Fruit fly (Drosophila melanogaster): ENCODE results near the gene CG14621.

Gene CG14621

dm6 chrX:22487667-22488593, 43.9 kb downstream of the CG14621 start (continued):
- no peak for TF ChIP-seq lov (optimal IDR thresholded peaks at IDR 0.05)
- no peak for TF ChIP-seq lov (GFP tag; IDR thresholded peaks at IDR 0.05)
- TF ChIP-seq pho (GFP tag; optimal IDR thresholded peaks at IDR 0.05), result no peak
- TF ChIP-seq CG18599 (GFP tag; optimal IDR thresholded peaks at IDR 0.05), result peak; percentile 76
- no peak for TF ChIP-seq CG5180 (GFP tag; optimal IDR thresholded peaks at IDR 0.05)
- TF ChIP-seq CG6791 (GFP tag; IDR thresholded peaks at IDR 0.05; ENCODE audit: partially characterized antibody), result no peak
- peak; percentile 31 for TF ChIP-seq nmo (GFP tag; optimal IDR thresholded peaks at IDR 0.05)
- TF ChIP-seq CG17912 (GFP tag; optimal IDR thresholded peaks at IDR 0.05), result no peak
- no peak for TF ChIP-seq Spps (tag; optimal IDR thresholded peaks at IDR 0.05)
- TF ChIP-seq Awh (GFP tag; IDR thresholded peaks at IDR 0.05), result no peak
- no peak for TF ChIP-seq CG8089 (GFP tag; optimal IDR thresholded peaks at IDR 0.05)
- no peak for TF ChIP-seq CG7745 (tag; optimal IDR thresholded peaks at IDR 0.05)
- no peak for TF ChIP-seq CG4328 (GFP tag; optimal IDR thresholded peaks at IDR 0.05)
- TF ChIP-seq Optix (GFP tag; IDR thresholded peaks at IDR 0.05), result no peak
- peak; percentile 51 for TF ChIP-seq nerfin-1 (tag; optimal IDR thresholded peaks at IDR 0.05)
- TF ChIP-seq al (GFP tag; IDR thresholded peaks at IDR 0.05), result peak; percentile 29; the same call in 1 of the 2 replicates
- TF ChIP-seq sob (GFP tag; IDR thresholded peaks at IDR 0.05), result peak; percentile 49
- TF ChIP-seq nom (GFP tag; optimal IDR thresholded peaks at IDR 0.05), result peak; percentile 24
- peak; percentile 6 for TF ChIP-seq Xbp1 (GFP tag; optimal IDR thresholded peaks at IDR 0.05)
- peak; percentile 60 for TF ChIP-seq HLH3B (GFP tag; IDR thresholded peaks at IDR 0.05)
- no peak for TF ChIP-seq Bgb (GFP tag; IDR thresholded peaks at IDR 0.05; ENCODE audit: partially characterized antibody)
- no peak for TF ChIP-seq jigr1 (GFP tag; IDR thresholded peaks at IDR 0.05)
- TF ChIP-seq CG8944 (GFP tag; optimal IDR thresholded peaks at IDR 0.05), result no peak
- TF ChIP-seq cas (GFP tag; IDR thresholded peaks at IDR 0.05), result no peak
- TF ChIP-seq Mrtf (GFP tag; IDR thresholded peaks at IDR 0.05), result peak; percentile 26; the same call in 1 of the 3 replicates
- peak; percentile 52 for TF ChIP-seq CG15269 (tag; optimal IDR thresholded peaks at IDR 0.05)
- TF ChIP-seq grn (GFP tag; optimal IDR thresholded peaks at IDR 0.05), result no peak
- peak; percentile 24 for TF ChIP-seq CoRest (tag; optimal IDR thresholded peaks at IDR 0.05)
- TF ChIP-seq CG12659 (GFP tag; optimal IDR thresholded peaks at IDR 0.05), result peak; percentile 42
- TF ChIP-seq Adf1 (GFP tag; IDR thresholded peaks at IDR 0.05), result peak; percentile 39
- no peak for TF ChIP-seq Sry-δ (GFP tag; optimal IDR thresholded peaks at IDR 0.05)
- no peak for TF ChIP-seq CG13296 (GFP tag; optimal IDR thresholded peaks at IDR 0.05)
- TF ChIP-seq cg (GFP tag; optimal IDR thresholded peaks at IDR 0.05), result peak; percentile 39
- peak; percentile 72; the same call in 1 of the 4 replicates for TF ChIP-seq chinmo (GFP tag; IDR thresholded peaks at IDR 0.05; ENCODE audit: partially characterized antibody)
- TF ChIP-seq CG11504 (tag; optimal IDR thresholded peaks at IDR 0.05), result peak; percentile 65
- TF ChIP-seq usp (GFP tag; optimal IDR thresholded peaks at IDR 0.05), result no peak
- TF ChIP-seq tin (GFP tag; optimal IDR thresholded peaks at IDR 0.05), result peak; percentile 11
- no peak for TF ChIP-seq CG17829 (tag; optimal IDR thresholded peaks at IDR 0.05)
- peak; percentile 61 for TF ChIP-seq CG34376 (GFP tag; optimal IDR thresholded peaks at IDR 0.05)
- TF ChIP-seq zen2 (GFP tag; IDR thresholded peaks at IDR 0.05; ENCODE audit: partially characterized antibody), result 0 out of 3 replicates have a peak, but pooled peaks have one; percentile 14
- no peak for TF ChIP-seq pb (GFP tag; optimal IDR thresholded peaks at IDR 0.05)
- peak; percentile 44 for TF ChIP-seq mirr (GFP tag; optimal IDR thresholded peaks at IDR 0.05)
- peak; percentile 53 for TF ChIP-seq Sox102F (GFP tag; optimal IDR thresholded peaks at IDR 0.05)
- no peak for TF ChIP-seq CG6683 (GFP tag; optimal IDR thresholded peaks at IDR 0.05)
- TF ChIP-seq ranshi (GFP tag; IDR thresholded peaks at IDR 0.05), result 0 out of 2 replicates have a peak, but pooled peaks have one; percentile 39
- no peak for TF ChIP-seq cad (GFP tag; optimal IDR thresholded peaks at IDR 0.05)
- no peak for TF ChIP-seq Lim3 (GFP tag; IDR thresholded peaks at IDR 0.05)
- TF ChIP-seq CG7928 (GFP tag; optimal IDR thresholded peaks at IDR 0.05), result no peak
